Fruit fly (Drosophila melanogaster): ENCODE data around the gene CG42658.

dm6 chr2L:2287807-2288206 lies at the start of gene CG42658:
- TF ChIP-seq Hr78 (GFP tag; optimal IDR thresholded peaks at IDR 0.05) = no peak
- TF ChIP-seq Abd-B (GFP tag; optimal IDR thresholded peaks at IDR 0.05) = no peak
- TF ChIP-seq brk (GFP tag; optimal IDR thresholded peaks at IDR 0.05) = no peak
- no peak for TF ChIP-seq dmrt93B (GFP tag; optimal IDR thresholded peaks at IDR 0.05)
- TF ChIP-seq Myc (optimal IDR thresholded peaks at IDR 0.05) = no peak
- no peak for TF ChIP-seq usp (GFP tag; optimal IDR thresholded peaks at IDR 0.05)
- TF ChIP-seq Hnf4 (GFP tag; optimal IDR thresholded peaks at IDR 0.05) = no peak
